Fruit fly (Drosophila melanogaster) whole organism, adult: Measurements from ENCODE around the gene GATAe.
A peak's percentile ranks its signal among the peaks of the same experiment; 100 is the strongest.

ENCODE experiments used
- CG12768 ChIP-seq: fragments of 200-800 bp; sonication (Bioruptor generic); optimal IDR thresholded peaks from 2 replicates; lab custom pipeline; 2017; ENCODE audit warnings: missing biosample characterization, missing genetic modification characterization, mild to moderate bottlenecking, moderate library complexity, missing genetic modification reagents
- CG1620 ChIP-seq: fragments of 200-800 bp; sonication (Bioruptor generic); optimal IDR thresholded peaks from 2 replicates; lab custom pipeline; 2016; ENCODE audit warnings: missing biosample characterization, missing genetic modification characterization
- CG33017 ChIP-seq: fragments of 200-800 bp; sonication (Bioruptor generic); optimal IDR thresholded peaks from 2 replicates; lab custom pipeline; 2018; ENCODE audit warnings: missing biosample characterization, mild to moderate bottlenecking, missing genetic modification characterization, moderate library complexity
- CG5204 ChIP-seq: fragments of 200-800 bp; sonication (Bioruptor generic); optimal IDR thresholded peaks from 2 replicates; lab custom pipeline; 2016; ENCODE audit warnings: missing biosample characterization, missing genetic modification characterization
- CG7045 ChIP-seq: fragments of 200-800 bp; sonication (Bioruptor generic); optimal IDR thresholded peaks from 2 replicates; lab custom pipeline; 2017; ENCODE audit warnings: missing biosample characterization, mild to moderate bottlenecking, missing genetic modification characterization
- CG7101 ChIP-seq: fragments of 200-800 bp; sonication (Bioruptor generic); optimal IDR thresholded peaks from 2 replicates; lab custom pipeline; 2018; ENCODE audit warnings: missing biosample characterization, mild to moderate bottlenecking, missing genetic modification characterization, moderate library complexity
- Clk ChIP-seq: fragments of 200-800 bp; sonication (Bioruptor generic); optimal IDR thresholded peaks from 2 replicates; lab custom pipeline; 2017; ENCODE audit warnings: missing biosample characterization, missing genetic modification characterization
- Hr96 ChIP-seq: fragments of 200-800 bp; sonication (Bioruptor generic); optimal IDR thresholded peaks from 2 replicates; lab custom pipeline; 2016; ENCODE audit warnings: missing biosample characterization, missing genetic modification characterization
- Mnt ChIP-seq: fragments of 200-800 bp; sonication (Bioruptor generic); optimal IDR thresholded peaks from 2 replicates; lab custom pipeline; 2016; ENCODE audit warnings: missing biosample characterization, mild to moderate bottlenecking, missing genetic modification characterization
- bab1 ChIP-seq: fragments of 200-800 bp; sonication (Bioruptor generic); optimal IDR thresholded peaks from 3 replicates; lab custom pipeline; 2019; ENCODE audit warnings: missing biosample characterization, mild to moderate bottlenecking, missing genetic modification characterization, moderate library complexity
- cic ChIP-seq: fragments of 200-800 bp; sonication (Bioruptor generic); optimal IDR thresholded peaks from 2 replicates; lab custom pipeline; 2017; ENCODE audit warnings: missing biosample characterization, mild to moderate bottlenecking, missing genetic modification characterization, moderate library complexity
- kay ChIP-seq: fragments of 200-800 bp; sonication (Bioruptor generic); peaks from one replicate; lab custom pipeline; 2016; ENCODE audit warnings: missing biosample characterization, missing genetic modification characterization, borderline replicate concordance
- ovo ChIP-seq: fragments of 200-800 bp; sonication (Bioruptor generic); optimal IDR thresholded peaks from 2 replicates; lab custom pipeline; 2016; ENCODE audit warnings: missing biosample characterization, missing genetic modification characterization
- pad ChIP-seq: fragments of 200-800 bp; sonication (Bioruptor generic); optimal IDR thresholded peaks from 3 replicates; lab custom pipeline; 2017; ENCODE audit warnings: missing biosample characterization, missing genetic modification characterization, mild to moderate bottlenecking, moderate library complexity, missing genetic modification reagents
- tj ChIP-seq: fragments of 200-800 bp; sonication (Bioruptor generic); optimal IDR thresholded peaks from 3 replicates; lab custom pipeline; 2017; ENCODE audit warnings: missing biosample characterization, mild to moderate bottlenecking, missing genetic modification characterization, moderate library complexity
- toe ChIP-seq: fragments of 200-800 bp; sonication (Bioruptor generic); optimal IDR thresholded peaks from 2 replicates; lab custom pipeline; 2016; ENCODE audit warnings: missing biosample characterization, missing genetic modification characterization

Gene GATAe

dm6 chr3R:16051329-16051679 lies 42.4 kb downstream of the GATAe start:
- no peak for TF ChIP-seq Mnt
- TF ChIP-seq CG5204 (GFP tag; lab: Kevin White, UChicago), result no peak
- peak; percentile 98 for TF ChIP-seq pad (GFP tag; lab: Kevin White, UChicago)
- peak; percentile 1 for TF ChIP-seq CG7045 (GFP tag; lab: Kevin White, UChicago)
- TF ChIP-seq bab1, result peak; percentile 37
- TF ChIP-seq CG33017 (tag; lab: Kevin White, UChicago), result no peak
- TF ChIP-seq CG1620 (GFP tag; lab: Kevin White, UChicago), result no peak
- TF ChIP-seq ovo (GFP tag; lab: Kevin White, UChicago), result peak; percentile 66

- TF ChIP-seq Clk (no peak), CG33017 (tag; lab: Kevin White, UChicago) (no peak), Mnt (no peak), kay (GFP tag; lab: Kevin White, UChicago) (no peak), cic (GFP tag; lab: Kevin White, UChicago) (no peak), ovo (GFP tag; lab: Kevin White, UChicago) (no peak), pad (GFP tag; lab: Kevin White, UChicago) (no peak), toe (no peak), CG5204 (GFP tag; lab: Kevin White, UChicago) (no peak), Hr96 (GFP tag; lab: Kevin White, UChicago) (no peak), CG1620 (GFP tag; lab: Kevin White, UChicago) (no peak), bab1 (no peak), CG12768 (GFP tag; lab: Kevin White, UChicago) (no peak), CG7101 (tag; lab: Kevin White, UChicago) (no peak), tj (no peak)
These were observed 58.6 kb downstream of the GATAe start, which contains the start of gene CG10185 for dm6 chr3R:16067494-16067893. CG10185 (minus strand) TSS chr3R:16067594.
